Fruit fly (Drosophila melanogaster): ENCODE data around the gene CG9289.

The CG9289 gene

dm6 chr2L:8700870-8701616 is 16.9 kb upstream of the CG9289 start:
- no peak for TF ChIP-seq CG34367 (tag; optimal IDR thresholded peaks at IDR 0.05)
- TF ChIP-seq CG12605 (GFP tag; IDR thresholded peaks at IDR 0.05): 0 out of 2 replicates have a peak, but pooled peaks have one; percentile 19

dm6 chr2L:8699895-8700314 is 15.7 kb upstream of the CG9289 start:
- TF ChIP-seq Pif1A (GFP tag; optimal IDR thresholded peaks at IDR 0.05): no peak
- no peak for TF ChIP-seq fd96Ca (GFP tag; IDR thresholded peaks at IDR 0.05)
- TF ChIP-seq CG13204 (GFP tag; optimal IDR thresholded peaks at IDR 0.05): peak; percentile 34
- peak; percentile 18 for TF ChIP-seq EcR (GFP tag; optimal IDR thresholded peaks at IDR 0.05)

dm6 chr2L:8697915-8698627 is 13.9 kb upstream of the CG9289 start:
- TF ChIP-seq fd96Ca (GFP tag; IDR thresholded peaks at IDR 0.05) (0 out of 3 replicates have a peak, but pooled peaks have one; percentile 30), CG12605 (GFP tag; IDR thresholded peaks at IDR 0.05) (no peak)

dm6 chr2L:8694250-8694704 is 10.1 kb upstream of the CG9289 start:
- TF ChIP-seq CG8159 (tag; optimal IDR thresholded peaks at IDR 0.05) (no peak), fd96Ca (GFP tag; IDR thresholded peaks at IDR 0.05) (no peak), Pif1B (GFP tag; optimal IDR thresholded peaks at IDR 0.05) (no peak), CG17806 (tag; optimal IDR thresholded peaks at IDR 0.05) (no peak), CG14655 (GFP tag; optimal IDR thresholded peaks at IDR 0.05) (no peak), Snoo (tag; optimal IDR thresholded peaks at IDR 0.05) (no peak), CG12605 (GFP tag; IDR thresholded peaks at IDR 0.05) (no peak), CG15710 (tag; optimal IDR thresholded peaks at IDR 0.05) (no peak), gl (tag; optimal IDR thresholded peaks at IDR 0.05) (no peak), CG10348 (GFP tag; IDR thresholded peaks at IDR 0.05) (no peak), EcR (GFP tag; optimal IDR thresholded peaks at IDR 0.05) (no peak), CG9948 (tag; optimal IDR thresholded peaks at IDR 0.05) (no peak)

- TF ChIP-seq Ets98B (GFP tag; IDR thresholded peaks at IDR 0.05) (peak; percentile 55; the same call in 1 of the 2 replicates), fd96Ca (GFP tag; IDR thresholded peaks at IDR 0.05) (0 out of 3 replicates have a peak, but pooled peaks have one; percentile 26), CG4496 (GFP tag; IDR thresholded peaks at IDR 0.05) (peak; percentile 48; the same call in 2 of the 3 replicates), Snoo (tag; optimal IDR thresholded peaks at IDR 0.05) (peak; percentile 35), D1 (tag; optimal IDR thresholded peaks at IDR 0.05) (no peak), Pif1A (GFP tag; optimal IDR thresholded peaks at IDR 0.05) (no peak)
Observed at dm6 chr2L:8692426-8693180, 8.4 kb upstream of the CG9289 start.

DNA sequence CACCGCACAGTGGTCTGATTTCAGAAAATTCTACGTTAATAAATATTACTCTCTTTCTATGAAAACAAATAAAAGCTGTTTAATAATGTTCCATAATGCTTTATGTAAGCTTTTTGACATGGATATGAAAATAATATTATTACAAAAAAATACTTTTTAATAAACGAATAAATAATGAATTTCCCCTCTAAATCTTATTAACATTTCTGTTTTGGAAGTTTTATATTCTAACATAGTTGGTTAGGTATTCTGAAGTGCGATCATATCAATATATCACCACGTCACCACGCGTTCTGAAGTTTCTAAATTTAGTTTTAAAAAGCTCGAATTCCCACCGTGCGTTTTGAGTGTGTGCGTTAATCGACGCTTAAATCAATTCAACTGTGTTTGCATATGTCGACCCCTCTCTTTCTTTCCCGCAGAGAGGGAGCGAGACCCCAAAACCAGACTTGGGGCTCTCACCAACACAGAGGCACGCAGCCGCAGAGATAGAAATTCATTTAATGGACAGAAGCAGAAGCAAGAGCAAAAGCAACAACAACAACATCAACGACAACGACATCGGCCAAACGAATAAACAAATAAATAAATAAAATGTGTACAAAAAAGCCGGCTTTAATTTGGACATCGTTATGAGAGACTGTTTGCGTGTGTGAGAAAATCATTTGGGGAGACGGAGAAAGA is 7.3 kb upstream of the CG9289 start:
- TF ChIP-seq CG8159 (tag; optimal IDR thresholded peaks at IDR 0.05): peak; percentile 95
- TF ChIP-seq CG34367 (tag; optimal IDR thresholded peaks at IDR 0.05): peak; percentile 86
- peak; percentile 93 for TF ChIP-seq CG14655 (GFP tag; optimal IDR thresholded peaks at IDR 0.05)
- peak; percentile 83 for TF ChIP-seq Pif1A (GFP tag; optimal IDR thresholded peaks at IDR 0.05)
- TF ChIP-seq CG12605 (GFP tag; IDR thresholded peaks at IDR 0.05): no peak; the same call in 1 of the 2 replicates
- peak; percentile 46; the same call in 1 of the 3 replicates for TF ChIP-seq CG4496 (GFP tag; IDR thresholded peaks at IDR 0.05)
- peak; percentile 27; the same call in 1 of the 2 replicates for TF ChIP-seq Ets98B (GFP tag; IDR thresholded peaks at IDR 0.05)
- TF ChIP-seq Pif1B (GFP tag; optimal IDR thresholded peaks at IDR 0.05): peak; percentile 94
- TF ChIP-seq CG8301 (tag; optimal IDR thresholded peaks at IDR 0.05): peak; percentile 87
- no peak for TF ChIP-seq rn (GFP tag; IDR thresholded peaks at IDR 0.05)
- TF ChIP-seq CG32121 (GFP tag; IDR thresholded peaks at IDR 0.05): peak; percentile 61
- peak; percentile 92 for TF ChIP-seq Snoo (tag; optimal IDR thresholded peaks at IDR 0.05)
- TF ChIP-seq D1 (tag; optimal IDR thresholded peaks at IDR 0.05): peak; percentile 81
- peak; percentile 92 for TF ChIP-seq CG15710 (tag; optimal IDR thresholded peaks at IDR 0.05)
- TF ChIP-seq EcR (GFP tag; optimal IDR thresholded peaks at IDR 0.05): no peak
- TF ChIP-seq CG13204 (GFP tag; optimal IDR thresholded peaks at IDR 0.05): peak; percentile 77
- no peak for TF ChIP-seq gl (tag; optimal IDR thresholded peaks at IDR 0.05)
- TF ChIP-seq CG10348 (GFP tag; IDR thresholded peaks at IDR 0.05): peak; percentile 57; the same call in 1 of the 2 replicates
- TF ChIP-seq fd96Ca (GFP tag; IDR thresholded peaks at IDR 0.05): peak; percentile 75; the same call in 2 of the 3 replicates
- peak; percentile 89 for TF ChIP-seq CG9948 (tag; optimal IDR thresholded peaks at IDR 0.05)
- TF ChIP-seq CG17806 (tag; optimal IDR thresholded peaks at IDR 0.05): peak; percentile 83

Measured in whole organism, pupa.